Fruit fly (Drosophila melanogaster) whole organism, pupa: Measurements from ENCODE around the gene sip3.

ENCODE experiments used
- CG14655 ChIP-seq: fragments of 200-800 bp; sonication (Bioruptor generic); optimal IDR thresholded peaks from 3 replicates; lab custom pipeline; 2017; ENCODE audit warnings: mild to moderate bottlenecking, missing biosample characterization, missing genetic modification reagents, missing genetic modification characterization
- Pif1A ChIP-seq: fragments of 200-800 bp; sonication (Bioruptor generic); optimal IDR thresholded peaks from 3 replicates; lab custom pipeline; 2016; ENCODE audit warnings: missing biosample characterization, missing genetic modification characterization

DNA sequence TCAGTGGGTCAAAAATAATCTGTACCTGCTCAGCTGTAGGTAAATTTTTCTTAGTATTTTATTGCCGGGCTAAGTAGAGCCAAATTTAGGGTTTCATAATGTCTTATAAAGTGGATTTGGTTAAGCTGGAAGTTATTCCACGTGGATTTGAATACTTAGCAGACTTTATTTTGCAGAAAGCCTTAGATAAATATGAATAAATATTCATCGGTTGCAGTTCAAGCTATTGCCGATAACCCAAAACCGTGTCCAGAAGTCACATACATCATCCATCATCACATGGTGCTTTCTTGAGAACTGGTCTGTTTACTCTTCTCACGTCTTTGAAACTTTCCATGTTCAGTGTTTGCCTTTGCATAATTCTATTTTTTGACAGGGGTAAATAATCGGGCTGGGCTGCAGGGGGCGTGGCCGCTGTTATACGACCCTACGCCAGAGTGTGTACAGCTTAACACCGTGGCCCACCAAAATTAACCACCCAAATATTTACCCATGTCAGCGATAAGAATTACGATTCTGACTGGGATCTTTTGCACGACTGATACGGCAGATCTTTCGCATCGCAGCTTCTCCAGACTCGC lies 13.3 kb upstream of the sip3 start, which contains the start of gene CG2187:
- no peak for TF ChIP-seq CG14655 (GFP tag; lab: Kevin White, UChicago)
- TF ChIP-seq Pif1A (GFP tag; lab: Kevin White, UChicago) = no peak
